Worm (Caenorhabditis elegans) whole organism, L3 larva: ENCODE measurements around the gene C18D11.9.

Experiments
- egl-27 ChIP-seq: sonication (generic microtip); optimal IDR thresholded peaks from 4 replicates; lab custom pipeline; 2017; ENCODE audit warnings: missing biosample characterization, missing genetic modification reagents, missing genetic modification characterization
- elt-1 ChIP-seq: fragments of 150-350 bp; optimal IDR thresholded peaks from 2 replicates; lab custom pipeline; 2014; ENCODE audit warnings: missing biosample characterization, missing genetic modification characterization

DNA sequence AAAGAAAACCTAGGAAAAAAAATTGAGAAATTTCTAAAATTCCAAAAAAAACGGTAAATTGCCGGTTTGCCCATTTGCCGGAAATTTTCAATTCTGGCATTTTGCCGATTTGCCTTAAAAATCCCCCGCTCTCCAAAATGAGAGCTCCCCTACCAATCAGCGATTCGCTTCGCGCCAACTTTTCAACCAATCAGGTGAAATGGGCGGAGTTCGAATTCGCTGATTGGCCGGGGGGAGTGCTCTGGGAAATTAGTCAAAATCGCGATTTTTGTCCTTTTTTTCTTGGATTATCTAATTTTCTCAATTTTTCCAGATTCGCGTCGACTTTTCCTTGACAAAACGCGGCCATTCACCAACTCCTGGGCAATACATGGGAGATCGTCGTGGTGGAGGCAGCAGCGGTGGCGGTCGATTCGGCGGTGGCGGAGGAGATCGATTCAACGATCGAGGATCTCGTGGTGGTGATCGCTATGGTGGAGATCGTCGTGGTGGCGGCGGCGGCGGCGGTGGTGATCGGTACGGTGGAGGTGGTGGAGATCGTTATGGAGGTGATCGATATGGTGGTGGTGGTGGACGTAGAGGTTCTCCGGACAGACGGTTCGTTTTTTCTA, 20.8 kb downstream of the C18D11.9 start:
- TF ChIP-seq egl-27: no peak
- TF ChIP-seq elt-1 (tag; lab: Kevin White, UChicago): no peak
